Worm (Caenorhabditis elegans): Measurements from ENCODE around the gene tbc-11.

tbc-11 gene

ce11 chrX:924495-925008, at the start of gene tbc-11, which contains the start of gene pifk-1:
Gene tbc-11, plus strand, starts transcription at chrX:924958.
Gene pifk-1, minus strand, starts transcription at chrX:924511.
- TF ChIP-seq mdl-1 (tag; optimal IDR thresholded peaks at IDR 0.05) (peak in 1 of 2 experiments; percentile 55), daf-19 (GFP tag; conservative IDR thresholded peaks at IDR 0.05) (no peak), aly-2 (tag; optimal IDR thresholded peaks at IDR 0.05) (no peak), D1046.2 (GFP tag; IDR thresholded peaks at IDR 0.05) (no peak), cey-2 (tag; optimal IDR thresholded peaks at IDR 0.05; ENCODE audit: borderline replicate concordance, insufficient read depth) (no peak), dmd-6 (GFP tag; IDR thresholded peaks at IDR 0.05) (peak; percentile 40; the same call in 1 of the 2 replicates), ceh-28 (tag; optimal IDR thresholded peaks at IDR 0.05) (no peak), fkh-10 (GFP tag; optimal IDR thresholded peaks at IDR 0.05) (no peak), daf-16 (GFP tag; optimal IDR thresholded peaks at IDR 0.05) (no peak), daf-16 (tag; optimal IDR thresholded peaks at IDR 0.05) (peak; percentile 82), attf-4 (tag; optimal IDR thresholded peaks at IDR 0.05) (no peak), Y48G9A.11 (GFP tag; IDR thresholded peaks at IDR 0.05) (no peak), vab-7 (GFP tag; IDR thresholded peaks at IDR 0.05) (no peak), mep-1 (tag; optimal IDR thresholded peaks at IDR 0.05) (peak; percentile 80), Y5F2A.4 (GFP tag; optimal IDR thresholded peaks at IDR 0.05) (no peak), tra-1 (GFP tag; IDR thresholded peaks at IDR 0.05) (no peak), ces-1 (GFP tag; optimal IDR thresholded peaks at IDR 0.05) (no peak), ama-1 (optimal IDR thresholded peaks at IDR 0.05) (no peak), lin-38 (GFP tag; IDR thresholded peaks at IDR 0.05) (peak; percentile 80), arid-1 (GFP tag; conservative IDR thresholded peaks at IDR 0.05) (0 out of 2 replicates have a peak, but pooled peaks have one; percentile 41), mxl-2 (GFP tag; conservative IDR thresholded peaks at IDR 0.05) (no peak), lim-7 (GFP tag; IDR thresholded peaks at IDR 0.05) (no peak), mxl-3 (GFP tag; optimal IDR thresholded peaks at IDR 0.05) (peak; percentile 16), ceh-20 (GFP tag; IDR thresholded peaks at IDR 0.05) (no peak), set-16 (GFP tag; IDR thresholded peaks at IDR 0.05) (no peak), zip-2 (tag; optimal IDR thresholded peaks at IDR 0.05) (no peak), dve-1 (tag; optimal IDR thresholded peaks at IDR 0.05; ENCODE audit: insufficient read depth) (peak; percentile 82), jun-1 (tag; optimal IDR thresholded peaks at IDR 0.05) (no peak), R02D3.7 (tag; optimal IDR thresholded peaks at IDR 0.05) (no peak), daf-8 (GFP tag; IDR thresholded peaks at IDR 0.05) (no peak), nhr-102 (tag; optimal IDR thresholded peaks at IDR 0.05) (no peak), aha-1 (tag) (no peak), ZK546.5 (tag; optimal IDR thresholded peaks at IDR 0.05) (no peak), pqm-1 (tag; optimal IDR thresholded peaks at IDR 0.05) (no peak), php-3 (GFP tag; IDR thresholded peaks at IDR 0.05) (no peak), F37D6.2 (tag; optimal IDR thresholded peaks at IDR 0.05) (no peak), nhr-48 (tag; optimal IDR thresholded peaks at IDR 0.05) (no peak), skn-1 (tag; optimal IDR thresholded peaks at IDR 0.05) (no peak), lin-1 (GFP tag; IDR thresholded peaks at IDR 0.05) (no peak), unc-39 (tag; optimal IDR thresholded peaks at IDR 0.05) (no peak), zip-11 (GFP tag; IDR thresholded peaks at IDR 0.05) (no peak), snpc-4 (tag; optimal IDR thresholded peaks at IDR 0.05) (no peak), nhr-237 (tag; optimal IDR thresholded peaks at IDR 0.05) (no peak), ceh-44 (GFP tag; IDR thresholded peaks at IDR 0.05) (no peak), ceh-32 (tag; optimal IDR thresholded peaks at IDR 0.05; ENCODE audit: poor library complexity) (no peak), nhr-25 (tag; optimal IDR thresholded peaks at IDR 0.05; ENCODE audit: borderline replicate concordance, insufficient read depth) (peak; percentile 39), madf-5 (GFP tag; IDR thresholded peaks at IDR 0.05) (no peak), F49E8.2 (tag; optimal IDR thresholded peaks at IDR 0.05; ENCODE audit: borderline replicate concordance) (no peak), Y75B8A.6 (GFP tag; IDR thresholded peaks at IDR 0.05) (no peak), lin-13 (GFP tag; optimal IDR thresholded peaks at IDR 0.05) (peak; percentile 40), lsy-2 (tag; optimal IDR thresholded peaks at IDR 0.05) (peak in 1 of 2 experiments; percentile 70), dpl-1 (GFP tag; optimal IDR thresholded peaks at IDR 0.05) (peak; percentile 40)
